Fruit fly (Drosophila melanogaster) whole organism, embryonic: ENCODE measurements around the gene Ir93a.
A peak's percentile ranks its signal among the peaks of the same experiment; 100 is the strongest.

Experiments
- Bgb ChIP-seq: fragments of 200-800 bp; sonication (Bioruptor generic); IDR thresholded peaks from 2 replicates; pipeline ENCODE4 v1.3.6; 2022; ENCODE audit warnings: missing biosample characterization, missing genetic modification characterization; ENCODE audit not compliant: partially characterized antibody
- CG10209 ChIP-seq: fragments of 200-800 bp; sonication (Bioruptor generic); optimal IDR thresholded peaks from 3 replicates; lab custom pipeline; 2017; ENCODE audit warnings: missing biosample characterization, mild to moderate bottlenecking, missing genetic modification characterization, missing genetic modification reagents
- CG10321 ChIP-seq: fragments of 200-800 bp; sonication (Bioruptor generic); IDR thresholded peaks from 2 replicates; pipeline ENCODE4 v1.3.6; 2022; ENCODE audit warnings: missing biosample characterization, missing genetic modification characterization
- CG10366 ChIP-seq: fragments of 200-800 bp; sonication (Bioruptor generic); IDR thresholded peaks from 2 replicates; pipeline ENCODE4 v1.3.6; 2022; ENCODE audit warnings: missing biosample characterization, missing genetic modification characterization
- CG10431 ChIP-seq: fragments of 200-800 bp; sonication (Bioruptor generic); optimal IDR thresholded peaks from 3 replicates; lab custom pipeline; 2018; ENCODE audit warnings: missing biosample characterization, mild to moderate bottlenecking, missing genetic modification characterization
- CG11504 ChIP-seq: fragments of 200-800 bp; sonication (Bioruptor generic); optimal IDR thresholded peaks from 3 replicates; lab custom pipeline; 2019; ENCODE audit warnings: missing biosample characterization, mild to moderate bottlenecking, missing genetic modification characterization, moderate library complexity
- CG11723 ChIP-seq: fragments of 200-800 bp; sonication (Bioruptor generic); optimal IDR thresholded peaks from 2 replicates; lab custom pipeline; 2017; ENCODE audit warnings: missing biosample characterization, mild to moderate bottlenecking, missing genetic modification characterization
- CG14667 ChIP-seq: fragments of 200-800 bp; sonication (Bioruptor generic); IDR thresholded peaks from 2 replicates; pipeline ENCODE4 v1.3.6; 2022; ENCODE audit warnings: missing biosample characterization, missing genetic modification characterization
- CG14710 ChIP-seq: fragments of 200-800 bp; sonication (Bioruptor generic); optimal IDR thresholded peaks from 3 replicates; lab custom pipeline; 2019; ENCODE audit warnings: missing biosample characterization, mild to moderate bottlenecking, missing genetic modification characterization, moderate library complexity
- CG1602 ChIP-seq: fragments of 200-800 bp; sonication (Bioruptor generic); optimal IDR thresholded peaks from 3 replicates; lab custom pipeline; 2016; ENCODE audit warnings: missing biosample characterization, missing genetic modification characterization
- CG1603 ChIP-seq: fragments of 200-800 bp; sonication (Bioruptor generic); optimal IDR thresholded peaks from 2 replicates; lab custom pipeline; 2019; ENCODE audit warnings: missing biosample characterization, mild to moderate bottlenecking, missing genetic modification characterization, moderate library complexity
- CG18599 ChIP-seq: fragments of 200-800 bp; sonication (Bioruptor generic); optimal IDR thresholded peaks from 3 replicates; lab custom pipeline; 2017; ENCODE audit warnings: missing biosample characterization, missing genetic modification characterization, mild to moderate bottlenecking, moderate library complexity, missing genetic modification reagents
- CG2875 ChIP-seq: fragments of 200-800 bp; sonication (Bioruptor generic); optimal IDR thresholded peaks from 2 replicates; lab custom pipeline; 2017; ENCODE audit warnings: missing biosample characterization, mild to moderate bottlenecking, missing genetic modification characterization, missing genetic modification reagents
- CG33557 ChIP-seq: fragments of 200-800 bp; sonication (Bioruptor generic); optimal IDR thresholded peaks from 2 replicates; lab custom pipeline; 2019; ENCODE audit warnings: missing biosample characterization, mild to moderate bottlenecking, missing genetic modification characterization, moderate library complexity
- CG34422 ChIP-seq: fragments of 200-800 bp; sonication (Bioruptor generic); IDR thresholded peaks from 3 replicates; pipeline ENCODE4 v1.3.6; 2022; ENCODE audit warnings: missing biosample characterization, missing genetic modification characterization
- CG4282 ChIP-seq: fragments of 200-800 bp; sonication (Bioruptor generic); optimal IDR thresholded peaks from 2 replicates; lab custom pipeline; 2016; ENCODE audit warnings: missing biosample characterization, missing genetic modification characterization
- CG4424 ChIP-seq: fragments of 200-800 bp; sonication (Bioruptor generic); optimal IDR thresholded peaks from 3 replicates; lab custom pipeline; 2016; ENCODE audit warnings: missing biosample characterization, missing genetic modification characterization
- CG6654 ChIP-seq: fragments of 200-800 bp; sonication (Bioruptor generic); optimal IDR thresholded peaks from 2 replicates; lab custom pipeline; 2017; ENCODE audit warnings: missing biosample characterization, mild to moderate bottlenecking, missing genetic modification characterization
- CG7839 ChIP-seq: fragments of 200-800 bp; sonication (Bioruptor generic); optimal IDR thresholded peaks from 3 replicates; lab custom pipeline; 2018; ENCODE audit warnings: missing biosample characterization, mild to moderate bottlenecking, missing genetic modification characterization, moderate library complexity
- CkIIα-i1 ChIP-seq: fragments of 200-800 bp; sonication (Bioruptor generic); IDR thresholded peaks from 2 replicates; pipeline ENCODE4 v1.3.6; 2022; ENCODE audit warnings: missing biosample characterization, missing genetic modification characterization
- Dad ChIP-seq: fragments of 200-800 bp; sonication (Bioruptor generic); optimal IDR thresholded peaks from 3 replicates; lab custom pipeline; 2016; ENCODE audit warnings: missing biosample characterization, missing genetic modification characterization
- Dfd ChIP-seq, 2 experiments: fragments of >200 bp; optimal IDR thresholded peaks; 2 replicates each; lab custom pipeline; 2017; ENCODE audit warnings: missing biosample characterization in 2 of 2, missing genetic modification characterization in 2 of 2
- HLH3B ChIP-seq: fragments of 200-800 bp; sonication (Bioruptor generic); IDR thresholded peaks from 2 replicates; pipeline ENCODE4 v1.3.6; 2022; ENCODE audit warnings: missing biosample characterization, missing genetic modification characterization
- Hand ChIP-seq: fragments of 200-800 bp; sonication (Bioruptor generic); optimal IDR thresholded peaks from 2 replicates; lab custom pipeline; 2017; ENCODE audit warnings: mild to moderate bottlenecking, missing biosample characterization, missing genetic modification reagents, missing genetic modification characterization
- Hr3 ChIP-seq: fragments of 200-800 bp; sonication (Bioruptor generic); optimal IDR thresholded peaks from 3 replicates; lab custom pipeline; 2016; ENCODE audit warnings: missing biosample characterization, missing genetic modification characterization
- Mrtf ChIP-seq: fragments of 200-800 bp; sonication (Bioruptor generic); IDR thresholded peaks from 3 replicates; pipeline ENCODE4 v1.3.6; 2022; ENCODE audit warnings: missing biosample characterization, missing genetic modification characterization
- NFAT ChIP-seq: fragments of 200-800 bp; sonication (Bioruptor generic); IDR thresholded peaks from 2 replicates; pipeline ENCODE4 v1.3.6; 2022; ENCODE audit warnings: missing biosample characterization, missing genetic modification characterization
- Side ChIP-seq: fragments of 200-800 bp; sonication (Bioruptor generic); optimal IDR thresholded peaks from 2 replicates; lab custom pipeline; 2016; ENCODE audit warnings: missing biosample characterization, missing genetic modification characterization
- Tbp ChIP-seq: fragments of >200 bp; optimal IDR thresholded peaks from 2 replicates; lab custom pipeline; 2018; ENCODE audit warnings: missing biosample characterization, missing genetic modification characterization
- abd-A ChIP-seq: fragments of 200-800 bp; sonication (Bioruptor generic); optimal IDR thresholded peaks from 3 replicates; lab custom pipeline; 2019; ENCODE audit warnings: missing biosample characterization, mild to moderate bottlenecking, missing genetic modification characterization, moderate library complexity
- bbx ChIP-seq: fragments of 200-800 bp; sonication (Bioruptor generic); IDR thresholded peaks from 2 replicates; pipeline ENCODE4 v1.3.6; 2022; ENCODE audit warnings: missing biosample characterization, missing genetic modification characterization; ENCODE audit not compliant: partially characterized antibody
- br ChIP-seq: fragments of >200 bp; optimal IDR thresholded peaks from 2 replicates; lab custom pipeline; 2017
- corto ChIP-seq: fragments of 200-800 bp; sonication (Bioruptor generic); optimal IDR thresholded peaks from 2 replicates; lab custom pipeline; 2016; ENCODE audit warnings: missing biosample characterization, mild to moderate bottlenecking, missing genetic modification characterization, moderate library complexity
- dimm ChIP-seq: fragments of 200-800 bp; sonication (Bioruptor generic); IDR thresholded peaks from 2 replicates; pipeline ENCODE4 v1.3.6; 2022; ENCODE audit warnings: missing biosample characterization, missing genetic modification characterization
- dmrt99B ChIP-seq: fragments of 200-800 bp; sonication (Bioruptor generic); optimal IDR thresholded peaks from 2 replicates; lab custom pipeline; 2018; ENCODE audit warnings: missing biosample characterization, mild to moderate bottlenecking, missing genetic modification characterization, moderate library complexity
- fu2 ChIP-seq: fragments of 200-800 bp; sonication (Bioruptor generic); optimal IDR thresholded peaks from 2 replicates; lab custom pipeline; 2016; ENCODE audit warnings: missing biosample characterization, missing genetic modification characterization
- grau ChIP-seq: fragments of 200-800 bp; optimal IDR thresholded peaks from 3 replicates; lab custom pipeline; 2019; ENCODE audit warnings: missing biosample characterization, mild to moderate bottlenecking, missing genetic modification characterization, moderate library complexity
- gt ChIP-seq: fragments of 200-800 bp; sonication (Bioruptor generic); IDR thresholded peaks from 2 replicates; pipeline ENCODE4 v1.3.6; 2022; ENCODE audit warnings: missing biosample characterization, missing genetic modification characterization
- klu ChIP-seq: fragments of 200-800 bp; sonication (Bioruptor generic); IDR thresholded peaks from 2 replicates; pipeline ENCODE4 v1.3.6; 2022; ENCODE audit warnings: missing biosample characterization, missing genetic modification characterization
- knrl ChIP-seq: fragments of 200-800 bp; sonication (Bioruptor generic); IDR thresholded peaks from 3 replicates; pipeline ENCODE4 v1.3.6; 2022; ENCODE audit warnings: missing biosample characterization, missing genetic modification characterization; ENCODE audit not compliant: partially characterized antibody
- pfk ChIP-seq: fragments of 200-800 bp; sonication (Bioruptor generic); optimal IDR thresholded peaks from 2 replicates; lab custom pipeline; 2018; ENCODE audit warnings: missing biosample characterization, mild to moderate bottlenecking, missing genetic modification characterization, moderate library complexity
- phol ChIP-seq: fragments of 200-800 bp; sonication (Bioruptor generic); optimal IDR thresholded peaks from 3 replicates; lab custom pipeline; 2018; ENCODE audit warnings: missing biosample characterization, mild to moderate bottlenecking, missing genetic modification characterization, moderate library complexity
- pnt ChIP-seq: fragments of 200-800 bp; sonication (Bioruptor generic); optimal IDR thresholded peaks from 3 replicates; lab custom pipeline; 2016; ENCODE audit warnings: missing biosample characterization, missing genetic modification characterization
- pzg ChIP-seq: fragments of 200-800 bp; sonication (Bioruptor generic); optimal IDR thresholded peaks from 3 replicates; lab custom pipeline; 2018; ENCODE audit warnings: missing biosample characterization, mild to moderate bottlenecking, missing genetic modification characterization, moderate library complexity
- repo ChIP-seq: fragments of 200-800 bp; sonication (Bioruptor generic); optimal IDR thresholded peaks from 2 replicates; lab custom pipeline; 2016; ENCODE audit warnings: missing biosample characterization, missing genetic modification characterization
- ro ChIP-seq: fragments of 200-800 bp; sonication (Bioruptor generic); IDR thresholded peaks from 2 replicates; pipeline ENCODE4 v1.3.6; 2022; ENCODE audit warnings: missing biosample characterization, missing genetic modification characterization
- shn ChIP-seq: fragments of 200-800 bp; sonication (Bioruptor generic); optimal IDR thresholded peaks from 3 replicates; lab custom pipeline; 2016; ENCODE audit warnings: missing biosample characterization, missing genetic modification characterization
- stwl ChIP-seq: fragments of 200-800 bp; sonication (Bioruptor generic); optimal IDR thresholded peaks from 3 replicates; lab custom pipeline; 2018; ENCODE audit warnings: missing biosample characterization, mild to moderate bottlenecking, missing genetic modification characterization, moderate library complexity
- tin ChIP-seq: fragments of 200-800 bp; sonication (Bioruptor generic); optimal IDR thresholded peaks from 3 replicates; lab custom pipeline; 2016; ENCODE audit warnings: missing biosample characterization, missing genetic modification characterization
- tio ChIP-seq: fragments of 200-800 bp; sonication (Bioruptor generic); optimal IDR thresholded peaks from 2 replicates; lab custom pipeline; 2017; ENCODE audit warnings: missing biosample characterization, missing genetic modification characterization, inconsistent platforms
- trh ChIP-seq: fragments of 200-800 bp; sonication (Bioruptor generic); optimal IDR thresholded peaks from 2 replicates; lab custom pipeline; 2016; ENCODE audit warnings: missing biosample characterization, missing genetic modification characterization
- zfh1 ChIP-seq: fragments of 200-800 bp; sonication (Bioruptor generic); IDR thresholded peaks from 3 replicates; pipeline ENCODE4 v1.3.6; 2022; ENCODE audit warnings: missing biosample characterization, missing genetic modification characterization

Ir93a gene

DNA sequence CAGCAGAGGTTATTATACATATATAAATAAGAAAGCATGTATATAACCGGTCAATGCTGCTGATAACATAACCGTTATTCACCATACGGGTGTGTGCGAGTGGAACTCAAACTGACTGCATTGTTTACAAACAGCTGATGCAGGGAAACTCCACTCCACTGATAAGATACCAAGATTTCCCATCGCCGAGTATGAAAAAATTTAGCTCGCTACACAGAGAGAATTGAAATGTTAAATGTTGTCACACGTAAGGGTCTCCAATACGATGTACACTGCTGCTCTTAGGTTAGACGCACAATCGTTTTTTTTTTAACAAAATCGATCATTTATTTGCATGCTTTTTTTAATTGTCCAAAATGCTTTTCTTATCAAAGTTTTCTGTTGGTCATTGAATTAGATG lies 26.1 kb downstream of the Ir93a start (continued):
- TF ChIP-seq knrl (GFP tag; lab: Robert Waterston, UW) (no peak), CG11504 (tag; lab: Kevin White, UChicago) (peak; percentile 48), tio (GFP tag; lab: Kevin White, UChicago) (peak; percentile 7), pfk (GFP tag; lab: Kevin White, UChicago) (no peak), br (lab: Kevin White, UChicago) (no peak), CG10321 (GFP tag; lab: Robert Waterston, UW) (no peak), CG18599 (no peak), bbx (GFP tag; lab: Robert Waterston, UW) (no peak), fu2 (GFP tag; lab: Kevin White, UChicago) (no peak), dimm (0 out of 2 replicates have a peak, but pooled peaks have one; percentile 36), corto (GFP tag; lab: Kevin White, UChicago) (no peak), CG11723 (GFP tag; lab: Kevin White, UChicago) (no peak), CG2875 (GFP tag; lab: Kevin White, UChicago) (no peak), gt (GFP tag; lab: Robert Waterston, UW) (no peak), CG14667 (no peak), stwl (tag; lab: Kevin White, UChicago) (no peak), NFAT (GFP tag; lab: Robert Waterston, UW) (no peak), CG10366 (GFP tag; lab: Robert Waterston, UW) (peak; percentile 43), HLH3B (no peak), phol (tag; lab: Kevin White, UChicago) (peak; percentile 38), CG1602 (GFP tag; lab: Kevin White, UChicago) (peak; percentile 18), pzg (GFP tag; lab: Kevin White, UChicago) (no peak), CG6654 (no peak), CG1603 (tag; lab: Kevin White, UChicago) (no peak), CG10209 (GFP tag; lab: Kevin White, UChicago) (no peak), CG14710 (tag; lab: Kevin White, UChicago) (no peak), dmrt99B (tag; lab: Kevin White, UChicago) (peak; percentile 49), tin (GFP tag; lab: Kevin White, UChicago) (no peak), Mrtf (no peak), Dad (GFP tag; lab: Kevin White, UChicago) (no peak), Hr3 (GFP tag; lab: Kevin White, UChicago) (no peak), CG4424 (GFP tag; lab: Kevin White, UChicago) (no peak), trh (GFP tag; lab: Kevin White, UChicago) (no peak), CG7839 (peak; percentile 39), Side (GFP tag; lab: Kevin White, UChicago) (no peak), abd-A (tag; lab: Kevin White, UChicago) (no peak), pnt (GFP tag; lab: Kevin White, UChicago) (no peak), CG10431 (GFP tag; lab: Kevin White, UChicago) (no peak), klu (GFP tag; lab: Robert Waterston, UW) (no peak), Tbp (no peak), CG34422 (peak; percentile 29; the same call in 1 of the 3 replicates), CkIIα-i1 (no peak), Dfd (GFP tag; optimal IDR thresholded peaks at IDR 0.05; lab: Kevin White, UChicago) (no peak), Hand (GFP tag; lab: Kevin White, UChicago) (no peak), grau (tag; lab: Kevin White, UChicago) (peak; percentile 22), repo (GFP tag; lab: Kevin White, UChicago) (no peak), zfh1 (GFP tag; lab: Robert Waterston, UW) (no peak), ro (GFP tag; lab: Robert Waterston, UW) (no peak), CG33557 (GFP tag; lab: Kevin White, UChicago) (no peak), CG4282 (no peak), shn (peak; percentile 18), Bgb (GFP tag; lab: Robert Waterston, UW) (no peak)
